Worm (Caenorhabditis elegans) whole organism, L1 larva: Measurements from ENCODE around the gene Y22D7AL.4.

Source experiments
- C04F5.9 ChIP-seq: sonication (generic microtip); optimal IDR thresholded peaks from 2 replicates; lab custom pipeline; 2016; ENCODE audit warnings: missing genetic modification characterization, missing compliant biosample characterization
- C34B4.2 ChIP-seq: sonication (generic microtip); optimal IDR thresholded peaks from 2 replicates; lab custom pipeline; 2017; ENCODE audit warnings: mild to moderate bottlenecking, missing genetic modification characterization, missing compliant biosample characterization
- Y116A8C.19 ChIP-seq: sonication (generic microtip); optimal IDR thresholded peaks from 2 replicates; lab custom pipeline; 2016; ENCODE audit warnings: missing compliant biosample characterization, missing genetic modification characterization, borderline replicate concordance
- aha-1 ChIP-seq: fragments of 150-350 bp; optimal IDR thresholded peaks from 2 replicates; lab custom pipeline; 2014; ENCODE audit warnings: missing biosample characterization, missing genetic modification characterization
- aly-2 ChIP-seq: fragments of 150-350 bp; optimal IDR thresholded peaks from 2 replicates; lab custom pipeline; 2014; ENCODE audit warnings: missing biosample characterization, missing genetic modification characterization
- ama-1 ChIP-seq: fragments of 150-350 bp; optimal IDR thresholded peaks from 2 replicates; lab custom pipeline; 2014
- ceh-63 ChIP-seq: fragments of 200-800 bp; sonication (Bioruptor generic); optimal IDR thresholded peaks from 2 replicates; lab custom pipeline; 2018; ENCODE audit warnings: mild to moderate bottlenecking, missing genetic modification characterization, missing compliant biosample characterization
- ceh-82 ChIP-seq, 3 experiments: fragments of 150-350 bp in 1 of 3; sonication (generic microtip) in 2 of 3; optimal IDR thresholded peaks; 2 replicates each; lab custom pipeline; 2014 to 2017; ENCODE audit warnings: missing biosample characterization in 3 of 3, missing genetic modification characterization in 3 of 3
- ceh-88 ChIP-seq: fragments of 200-800 bp; sonication (Bioruptor generic); IDR thresholded peaks from 2 replicates; pipeline ENCODE4 v1.3.6; 2022; ENCODE audit warnings: missing genetic modification characterization, missing compliant biosample characterization
- ceh-90 ChIP-seq: sonication (generic microtip); optimal IDR thresholded peaks from 2 replicates; lab custom pipeline; 2016; ENCODE audit warnings: missing genetic modification characterization, missing compliant biosample characterization
- ces-1 ChIP-seq: fragments of 150-350 bp; optimal IDR thresholded peaks from 2 replicates; lab custom pipeline; 2014; ENCODE audit warnings: missing biosample characterization, missing genetic modification reagents, missing genetic modification characterization
- efl-1 ChIP-seq, 4 experiments: fragments of 150-350 bp; optimal IDR thresholded peaks in 3 of 4; peaks in 1 of 4; 1 replicate in 1 of 4; 2 replicates in 3 of 4; lab custom pipeline; 2014; ENCODE audit warnings: missing biosample characterization in 2 of 4, missing genetic modification characterization in 2 of 4, missing genetic modification reagents in 2 of 4
- efl-3 ChIP-seq: fragments of 200-800 bp; sonication (Bioruptor generic); optimal IDR thresholded peaks from 2 replicates; lab custom pipeline; 2018; ENCODE audit warnings: mild to moderate bottlenecking, missing genetic modification characterization, missing compliant biosample characterization
- egl-13 ChIP-seq: sonication (generic microtip); optimal IDR thresholded peaks from 2 replicates; lab custom pipeline; 2016; ENCODE audit warnings: missing genotype, missing genetic modification reagents, missing genetic modification characterization, missing compliant biosample characterization
- elt-2 ChIP-seq: sonication (generic microtip); optimal IDR thresholded peaks from 2 replicates; lab custom pipeline; 2016; ENCODE audit warnings: missing genetic modification characterization, mild to moderate bottlenecking, inconsistent platforms, missing compliant biosample characterization, missing genetic modification reagents
- elt-3 ChIP-seq, 6 experiments: fragments of 150-350 bp in 1 of 6; sonication (generic microtip); optimal IDR thresholded peaks; 2 replicates each; lab custom pipeline; 2017 to 2018; ENCODE audit warnings: missing biosample characterization in 6 of 6, missing genetic modification characterization in 6 of 6, inconsistent platforms in 1 of 6
- fkh-8 ChIP-seq: sonication (generic microtip); optimal IDR thresholded peaks from 2 replicates; lab custom pipeline; 2016; ENCODE audit warnings: mild to moderate bottlenecking, missing genetic modification characterization, missing compliant biosample characterization
- fos-1 ChIP-seq: fragments of 150-350 bp; optimal IDR thresholded peaks from 2 replicates; lab custom pipeline; 2014; ENCODE audit warnings: missing biosample characterization, missing genetic modification characterization
- hlh-17 ChIP-seq: fragments of 200-800 bp; sonication (Bioruptor generic); optimal IDR thresholded peaks from 2 replicates; lab custom pipeline; 2018; ENCODE audit warnings: missing genetic modification characterization, mild to moderate bottlenecking, missing compliant biosample characterization, moderate library complexity, borderline replicate concordance
- hlh-4 ChIP-seq: sonication (generic microtip); optimal IDR thresholded peaks from 2 replicates; lab custom pipeline; 2016; ENCODE audit warnings: mild to moderate bottlenecking, missing genetic modification characterization, missing compliant biosample characterization
- hpl-2 ChIP-seq: fragments of 150-350 bp; optimal IDR thresholded peaks from 2 replicates; lab custom pipeline; 2014; ENCODE audit warnings: missing biosample characterization, missing genetic modification reagents, missing genetic modification characterization
- irx-1 ChIP-seq: sonication (generic microtip); optimal IDR thresholded peaks from 2 replicates; lab custom pipeline; 2016; ENCODE audit warnings: missing genetic modification characterization, missing compliant biosample characterization
- jun-1 ChIP-seq: fragments of 150-350 bp; optimal IDR thresholded peaks from 2 replicates; lab custom pipeline; 2014; ENCODE audit warnings: missing biosample characterization, missing genetic modification reagents, missing genetic modification characterization
- lin-14 ChIP-seq: fragments of 200-800 bp; sonication (Bioruptor generic); optimal IDR thresholded peaks from 2 replicates; lab custom pipeline; 2018; ENCODE audit warnings: mild to moderate bottlenecking, missing genetic modification characterization, moderate library complexity, missing compliant biosample characterization
- lin-15B ChIP-seq: fragments of 150-350 bp; sonication (generic microtip); optimal IDR thresholded peaks from 3 replicates; lab custom pipeline; 2014; ENCODE audit warnings: missing biosample characterization, missing genetic modification characterization
- lin-39 ChIP-seq: fragments of 150-350 bp; optimal IDR thresholded peaks from 2 replicates; lab custom pipeline; 2014; ENCODE audit warnings: missing biosample characterization, missing genetic modification reagents, missing genetic modification characterization
- lir-3 ChIP-seq: sonication (generic microtip); optimal IDR thresholded peaks from 2 replicates; lab custom pipeline; 2016; ENCODE audit warnings: mild to moderate bottlenecking, missing genetic modification characterization, moderate library complexity, missing compliant biosample characterization; ENCODE audit not compliant: poor library complexity
- lsy-2 ChIP-seq, 2 experiments: fragments of 150-350 bp; optimal IDR thresholded peaks; 2 replicates each; lab custom pipeline; 2014; ENCODE audit warnings: missing biosample characterization in 2 of 2, missing genetic modification characterization in 2 of 2
- mef-2 ChIP-seq: fragments of 150-350 bp; optimal IDR thresholded peaks from 2 replicates; lab custom pipeline; 2014; ENCODE audit warnings: missing biosample characterization, missing genetic modification characterization
- nhr-20 ChIP-seq: sonication (generic microtip); optimal IDR thresholded peaks from 2 replicates; lab custom pipeline; 2016; ENCODE audit warnings: mild to moderate bottlenecking, missing genetic modification characterization, missing compliant biosample characterization
- nhr-237 ChIP-seq: fragments of 150-350 bp; optimal IDR thresholded peaks from 2 replicates; lab custom pipeline; 2014; ENCODE audit warnings: missing biosample characterization, missing genetic modification characterization
- nhr-47 ChIP-seq: sonication (generic microtip); optimal IDR thresholded peaks from 2 replicates; lab custom pipeline; 2016; ENCODE audit warnings: mild to moderate bottlenecking, missing genetic modification characterization, moderate library complexity, missing compliant biosample characterization
- nhr-71 ChIP-seq: sonication (generic microtip); optimal IDR thresholded peaks from 2 replicates; lab custom pipeline; 2016; ENCODE audit warnings: mild to moderate bottlenecking, missing genetic modification characterization, moderate library complexity, missing compliant biosample characterization
- nhr-76 ChIP-seq: sonication (generic microtip); optimal IDR thresholded peaks from 2 replicates; lab custom pipeline; 2017; ENCODE audit warnings: missing biosample characterization, missing genetic modification characterization
- nhr-77 ChIP-seq: fragments of 150-350 bp; optimal IDR thresholded peaks from 2 replicates; lab custom pipeline; 2014; ENCODE audit warnings: missing biosample characterization, missing genetic modification characterization
- nhr-85 ChIP-seq: sonication (generic microtip); peaks from one replicate; lab custom pipeline; 2016; ENCODE audit warnings: missing genetic modification characterization, inconsistent platforms, missing compliant biosample characterization
- nhr-90 ChIP-seq: sonication (generic microtip); optimal IDR thresholded peaks from 2 replicates; lab custom pipeline; 2016; ENCODE audit warnings: mild to moderate bottlenecking, missing genetic modification characterization, missing compliant biosample characterization; ENCODE audit not compliant: poor library complexity
- pag-3 ChIP-seq: sonication (generic microtip); optimal IDR thresholded peaks from 2 replicates; lab custom pipeline; 2017; ENCODE audit warnings: missing genetic modification characterization, mild to moderate bottlenecking, missing compliant biosample characterization, antibody characterized with exemption, borderline replicate concordance; ENCODE audit not compliant: insufficient read depth
- rnt-1 ChIP-seq: sonication (generic microtip); optimal IDR thresholded peaks from 2 replicates; lab custom pipeline; 2016; ENCODE audit warnings: mild to moderate bottlenecking, missing genetic modification characterization, moderate library complexity, missing compliant biosample characterization
- skn-1 ChIP-seq: fragments of 150-350 bp; optimal IDR thresholded peaks from 2 replicates; lab custom pipeline; 2014; ENCODE audit warnings: missing biosample characterization, missing genetic modification characterization
- sox-4 ChIP-seq: sonication (generic microtip); optimal IDR thresholded peaks from 2 replicates; lab custom pipeline; 2016; ENCODE audit warnings: missing genetic modification characterization, missing compliant biosample characterization
- sptf-1 ChIP-seq: fragments of 150-350 bp; optimal IDR thresholded peaks from 2 replicates; lab custom pipeline; 2014; ENCODE audit warnings: missing biosample characterization, missing genetic modification characterization
- sup-37 ChIP-seq: fragments of 200-800 bp; sonication (Bioruptor generic); optimal IDR thresholded peaks from 2 replicates; lab custom pipeline; 2018; ENCODE audit warnings: mild to moderate bottlenecking, missing genetic modification characterization, missing compliant biosample characterization
- swsn-7 ChIP-seq: sonication (generic microtip); optimal IDR thresholded peaks from 2 replicates; lab custom pipeline; 2016; ENCODE audit warnings: missing genetic modification characterization, missing compliant biosample characterization
- tlp-1 ChIP-seq: fragments of 150-350 bp; optimal IDR thresholded peaks from 2 replicates; lab custom pipeline; 2014; ENCODE audit warnings: missing biosample characterization, missing genetic modification characterization
- unc-30 ChIP-seq: sonication (generic microtip); optimal IDR thresholded peaks from 2 replicates; lab custom pipeline; 2017; ENCODE audit warnings: missing biosample characterization, missing genetic modification characterization
- unc-62 ChIP-seq: fragments of 150-350 bp; optimal IDR thresholded peaks from 2 replicates; lab custom pipeline; 2014; ENCODE audit warnings: missing biosample characterization, missing genetic modification reagents, missing genetic modification characterization
- unc-86 ChIP-seq: sonication (generic microtip); optimal IDR thresholded peaks from 2 replicates; lab custom pipeline; 2016; ENCODE audit warnings: missing genetic modification characterization, missing compliant biosample characterization
- unc-98 ChIP-seq: fragments of 200-800 bp; sonication (Bioruptor generic); IDR thresholded peaks from 2 replicates; pipeline ENCODE4 v1.3.6; 2022; ENCODE audit warnings: missing genetic modification characterization, missing compliant biosample characterization
- zag-1 ChIP-seq: fragments of 150-350 bp; optimal IDR thresholded peaks from 2 replicates; lab custom pipeline; 2014; ENCODE audit warnings: missing biosample characterization, missing genetic modification characterization
- zip-4 ChIP-seq: fragments of 200-800 bp; sonication (Bioruptor generic); optimal IDR thresholded peaks from 2 replicates; lab custom pipeline; 2018; ENCODE audit warnings: mild to moderate bottlenecking, missing genetic modification characterization, moderate library complexity, missing compliant biosample characterization

The Y22D7AL.4 gene

DNA sequence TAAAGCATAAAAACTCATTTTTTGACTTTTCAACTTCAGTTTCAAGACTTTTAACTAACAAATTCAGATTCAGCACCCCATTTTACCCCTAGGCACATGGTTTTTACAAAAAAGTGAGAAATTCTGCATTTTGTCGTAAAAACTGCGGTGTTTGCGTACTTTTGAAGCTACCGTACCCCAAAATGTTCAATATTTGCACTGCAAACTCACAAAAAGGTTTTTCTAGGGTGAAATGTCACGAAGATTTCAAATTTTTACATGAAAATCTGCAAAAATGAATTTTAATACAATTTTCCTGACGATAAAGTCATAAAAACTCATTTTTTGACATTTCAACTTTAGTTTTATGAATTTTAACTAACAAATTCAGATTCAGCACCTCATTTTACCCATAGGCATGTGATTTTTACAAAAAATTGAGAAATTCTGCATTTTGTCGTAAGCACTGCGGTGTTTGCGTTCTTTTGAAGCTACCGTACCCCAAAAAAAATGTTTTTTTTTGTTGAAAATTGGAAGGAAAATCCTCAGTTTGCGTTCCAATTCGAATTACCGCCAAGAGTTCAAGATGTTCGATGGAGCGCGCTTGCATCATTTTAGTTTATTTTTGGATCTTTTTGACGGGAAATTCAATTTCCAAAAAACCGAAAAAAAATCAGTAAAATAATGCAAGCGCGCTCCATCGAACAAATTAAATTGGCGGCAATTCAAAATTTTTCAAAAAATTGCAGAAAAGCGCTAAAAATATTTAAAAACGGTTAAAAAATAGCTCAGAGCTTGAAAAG, 10.0 kb upstream of the Y22D7AL.4 start:
- TF ChIP-seq hlh-17 (GFP tag; lab: Kevin White, UChicago) (no peak), pag-3 (tag; lab: Kevin White, UChicago) (no peak), aha-1 (tag; lab: Kevin White, UChicago) (no peak), elt-2 (tag; lab: Kevin White, UChicago) (peak; percentile 28), nhr-47 (peak; percentile 31), sup-37 (GFP tag; lab: Kevin White, UChicago) (no peak), nhr-90 (tag; lab: Kevin White, UChicago) (peak; percentile 20), irx-1 (tag; lab: Kevin White, UChicago) (no peak), lin-15B (no peak), sptf-1 (tag; lab: Kevin White, UChicago) (no peak), fos-1 (no peak), ceh-63 (no peak), lin-39 (tag; lab: Kevin White, UChicago) (no peak), swsn-7 (no peak), elt-3 (tag; optimal IDR thresholded peaks at IDR 0.05; lab: Kevin White, UChicago) (no peak), rnt-1 (tag; lab: Kevin White, UChicago) (peak; percentile 36), efl-3 (GFP tag; lab: Kevin White, UChicago) (no peak), mef-2 (no peak), Y116A8C.19 (tag; lab: Kevin White, UChicago) (no peak), zip-4 (GFP tag; lab: Kevin White, UChicago) (no peak), nhr-76 (tag; lab: Kevin White, UChicago) (no peak), C34B4.2 (tag; lab: Kevin White, UChicago) (no peak), nhr-237 (tag; lab: Kevin White, UChicago) (no peak), sox-4 (tag; lab: Kevin White, UChicago) (no peak), C04F5.9 (tag; lab: Kevin White, UChicago) (no peak), egl-13 (tag; lab: Kevin White, UChicago) (no peak), nhr-71 (peak; percentile 45), nhr-20 (peak; percentile 20), lir-3 (tag; lab: Kevin White, UChicago) (no peak), ama-1 (peak; percentile 71), tlp-1 (tag; lab: Kevin White, UChicago) (no peak), ceh-88 (GFP tag; lab: Robert Waterston, UW) (no peak), zag-1 (no peak), ceh-90 (tag; lab: Kevin White, UChicago) (no peak), lsy-2 (tag; optimal IDR thresholded peaks at IDR 0.05; lab: Kevin White, UChicago) (peak; percentile 47 to 81), unc-98 (GFP tag; lab: Robert Waterston, UW) (no peak), aly-2 (tag; lab: Kevin White, UChicago) (peak; percentile 39), ces-1 (GFP tag; lab: Kevin White, UChicago) (no peak), lin-14 (GFP tag; lab: Kevin White, UChicago) (no peak), nhr-85 (tag; lab: Kevin White, UChicago) (peak; percentile 73), unc-62 (GFP tag; lab: Kevin White, UChicago) (no peak), unc-86 (no peak), unc-30 (tag; lab: Kevin White, UChicago) (no peak), jun-1 (tag; lab: Kevin White, UChicago) (no peak), hpl-2 (GFP tag; lab: Kevin White, UChicago) (no peak), skn-1 (tag; lab: Kevin White, UChicago) (no peak), hlh-4 (tag; lab: Kevin White, UChicago) (no peak), nhr-77 (tag; lab: Kevin White, UChicago) (no peak), efl-1 (optimal IDR thresholded peaks at IDR 0.05; lab: Kevin White, UChicago) (peak in 1 of 2 experiments; percentile 29), efl-1 (GFP tag; optimal IDR thresholded peaks at IDR 0.05 in 1 of 2; lab: Kevin White, UChicago) (peak; percentile 70 to 97), ceh-82 (tag; optimal IDR thresholded peaks at IDR 0.05; lab: Kevin White, UChicago) (no peak), fkh-8 (no peak)
